Worm (Caenorhabditis elegans) whole organism, late embryonic: Measurements from ENCODE around the gene Y116A8C.29.

Experiments
- F13H6.1 ChIP-seq: sonication (generic microtip); optimal IDR thresholded peaks from 2 replicates; lab custom pipeline; 2016; ENCODE audit warnings: missing genetic modification characterization, missing compliant biosample characterization
- ceh-24 ChIP-seq: sonication (generic microtip); optimal IDR thresholded peaks from 2 replicates; lab custom pipeline; 2016; ENCODE audit warnings: mild to moderate bottlenecking, missing genetic modification characterization, missing compliant biosample characterization
- ceh-45 ChIP-seq: fragments of 200-800 bp; sonication (Bioruptor generic); IDR thresholded peaks from 2 replicates; pipeline ENCODE4 v1.3.6; 2022; ENCODE audit warnings: missing genetic modification reagents, missing genetic modification characterization, missing compliant biosample characterization

DNA sequence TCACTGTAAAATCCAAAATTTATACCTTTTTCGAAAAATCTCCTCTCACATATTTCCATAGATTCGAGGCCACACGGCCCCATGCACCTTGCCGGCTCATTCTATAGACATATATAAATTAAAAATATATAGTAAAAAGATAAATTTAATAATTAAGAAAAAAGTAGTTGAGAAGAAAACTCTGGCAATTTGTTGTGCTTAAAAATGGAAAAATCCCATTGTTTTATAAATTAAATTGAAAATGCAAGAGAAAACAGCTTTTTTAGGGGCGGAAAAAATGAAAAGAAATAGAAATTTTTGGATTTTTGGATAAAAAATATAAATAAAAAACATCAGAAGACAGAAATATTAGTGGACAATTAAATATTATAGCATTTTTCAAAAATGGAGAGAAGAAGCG is 9.8 kb downstream of the Y116A8C.29 start, which contains the start of gene Y116A8C.30:
- TF ChIP-seq F13H6.1 (tag; lab: Kevin White, UChicago) (no peak), ceh-45 (GFP tag; lab: Robert Waterston, UW) (no peak), ceh-24 (tag; lab: Kevin White, UChicago) (no peak)
